Worm (Caenorhabditis elegans) whole organism, young adult: ENCODE measurements around the gene B0228.6.
A peak's percentile ranks its signal among the peaks of the same experiment; 100 is the strongest.

Experiments used
- B0035.1 ChIP-seq: sonication (generic microtip); optimal IDR thresholded peaks from 2 replicates; lab custom pipeline; 2016; ENCODE audit warnings: missing genetic modification characterization, mild to moderate bottlenecking, missing compliant biosample characterization, missing genotype, missing genetic modification reagents
- B0336.3 ChIP-seq: fragments of 200-800 bp; sonication (Bioruptor generic); IDR thresholded peaks from 2 replicates; pipeline ENCODE4 v1.3.6; 2022; ENCODE audit warnings: missing genetic modification characterization, missing compliant biosample characterization
- F10E7.11 ChIP-seq: sonication (generic microtip); optimal IDR thresholded peaks from 2 replicates; lab custom pipeline; 2017; ENCODE audit warnings: mild to moderate bottlenecking, missing genetic modification characterization, moderate library complexity, missing compliant biosample characterization
- F22D6.2 ChIP-seq: sonication (generic microtip); optimal IDR thresholded peaks from 2 replicates; lab custom pipeline; 2016; ENCODE audit warnings: mild to moderate bottlenecking, missing genetic modification characterization, missing compliant biosample characterization
- F23B12.7 ChIP-seq: sonication (generic microtip); optimal IDR thresholded peaks from 2 replicates; lab custom pipeline; 2017; ENCODE audit warnings: missing genetic modification characterization, mild to moderate bottlenecking, missing compliant biosample characterization, antibody characterized with exemption, moderate library complexity; ENCODE audit not compliant: insufficient read depth
- F37B4.10 ChIP-seq: fragments of 200-800 bp; sonication (Bioruptor generic); IDR thresholded peaks from 2 replicates; pipeline ENCODE4 v1.3.6; 2022; ENCODE audit warnings: missing genetic modification characterization, missing compliant biosample characterization
- F55B11.4 ChIP-seq: sonication (generic microtip); optimal IDR thresholded peaks from 2 replicates; lab custom pipeline; 2016; ENCODE audit warnings: missing compliant biosample characterization, missing genetic modification characterization, borderline replicate concordance; ENCODE audit not compliant: insufficient read depth
- K11D2.4 ChIP-seq: fragments of 200-800 bp; sonication (Bioruptor generic); IDR thresholded peaks from 2 replicates; pipeline ENCODE4 v1.3.6; 2022; ENCODE audit warnings: missing genetic modification reagents, missing genetic modification characterization, missing compliant biosample characterization
- Y53F4B.3 ChIP-seq: fragments of 200-800 bp; sonication (Bioruptor generic); IDR thresholded peaks from 2 replicates; pipeline ENCODE4 v1.3.6; 2022; ENCODE audit warnings: missing genetic modification reagents, missing genetic modification characterization, missing compliant biosample characterization
- Y56A3A.18 ChIP-seq: fragments of 200-800 bp; sonication (Bioruptor generic); IDR thresholded peaks from 2 replicates; pipeline ENCODE4 v1.3.6; 2022; ENCODE audit warnings: missing genetic modification reagents, missing genetic modification characterization, missing compliant biosample characterization
- ZK185.1 ChIP-seq: sonication (generic microtip); optimal IDR thresholded peaks from 2 replicates; lab custom pipeline; 2016; ENCODE audit warnings: mild to moderate bottlenecking, missing genetic modification characterization, missing compliant biosample characterization; ENCODE audit not compliant: poor library complexity, severe bottlenecking
- athp-1 ChIP-seq: sonication (generic microtip); optimal IDR thresholded peaks from 2 replicates; lab custom pipeline; 2017; ENCODE audit warnings: mild to moderate bottlenecking, missing genetic modification characterization, missing compliant biosample characterization
- bed-1 ChIP-seq: fragments of 200-800 bp; sonication (Bioruptor generic); IDR thresholded peaks from 2 replicates; pipeline ENCODE4 v1.3.6; 2022; ENCODE audit warnings: missing genetic modification reagents, missing genetic modification characterization, missing compliant biosample characterization
- cebp-1 ChIP-seq, 2 experiments: fragments of 200-800 bp in 1 of 2; sonication (Bioruptor generic) in 1 of 2; sonication (generic microtip) in 1 of 2; IDR thresholded peaks in 1 of 2; optimal IDR thresholded peaks in 1 of 2; 2 replicates each; pipeline versions ENCODE4 v1.3.6 to Lab custom; 2017 to 2022; ENCODE audit warnings: missing compliant biosample characterization in 2 of 2, missing genetic modification characterization in 2 of 2, mild to moderate bottlenecking in 1 of 2, missing genetic modification reagents in 1 of 2, moderate library complexity in 1 of 2
- cebp-2 ChIP-seq: fragments of 200-800 bp; sonication (Bioruptor generic); IDR thresholded peaks from 2 replicates; pipeline ENCODE4 v1.3.6; 2022; ENCODE audit warnings: missing genetic modification characterization, missing compliant biosample characterization
- ceh-27 ChIP-seq: fragments of 200-800 bp; sonication (Bioruptor generic); optimal IDR thresholded peaks from 2 replicates; lab custom pipeline; 2018; ENCODE audit warnings: mild to moderate bottlenecking, missing genetic modification characterization, moderate library complexity, missing compliant biosample characterization
- ceh-40 ChIP-seq: fragments of 200-800 bp; sonication (Bioruptor generic); IDR thresholded peaks from 2 replicates; pipeline ENCODE4 v1.3.6; 2022; ENCODE audit warnings: missing genetic modification characterization, missing compliant biosample characterization
- ceh-79 ChIP-seq: sonication (generic microtip); optimal IDR thresholded peaks from 2 replicates; lab custom pipeline; 2017; ENCODE audit warnings: mild to moderate bottlenecking, missing genetic modification characterization, missing compliant biosample characterization
- ceh-91 ChIP-seq: fragments of 200-800 bp; sonication (Bioruptor generic); IDR thresholded peaks from 2 replicates; pipeline ENCODE4 v1.3.6; 2022; ENCODE audit warnings: missing genetic modification reagents, missing genetic modification characterization, missing compliant biosample characterization
- chd-7 ChIP-seq: sonication (generic microtip); optimal IDR thresholded peaks from 2 replicates; lab custom pipeline; 2016; ENCODE audit warnings: mild to moderate bottlenecking, missing genetic modification characterization, moderate library complexity, missing compliant biosample characterization
- egrh-3 ChIP-seq: fragments of 200-800 bp; sonication (Bioruptor generic); IDR thresholded peaks from 2 replicates; pipeline ENCODE4 v1.3.6; 2022; ENCODE audit warnings: missing genetic modification reagents, missing genetic modification characterization, missing compliant biosample characterization
- ets-4 ChIP-seq: fragments of 200-800 bp; sonication (Bioruptor generic); optimal IDR thresholded peaks from 2 replicates; lab custom pipeline; 2018; ENCODE audit warnings: mild to moderate bottlenecking, missing genetic modification characterization, missing compliant biosample characterization
- gei-17 ChIP-seq: fragments of 200-800 bp; sonication (Bioruptor generic); optimal IDR thresholded peaks from 2 replicates; lab custom pipeline; 2018; ENCODE audit warnings: mild to moderate bottlenecking, missing genetic modification characterization, missing compliant biosample characterization
- hlh-12 ChIP-seq: sonication (generic microtip); optimal IDR thresholded peaks from 2 replicates; lab custom pipeline; 2016; ENCODE audit warnings: missing genetic modification characterization, missing compliant biosample characterization
- let-526 ChIP-seq: fragments of 200-800 bp; sonication (Bioruptor generic); IDR thresholded peaks from 2 replicates; pipeline ENCODE4 v1.3.6; 2022; ENCODE audit warnings: missing genetic modification reagents, missing genetic modification characterization, missing compliant biosample characterization
- lin-26 ChIP-seq: fragments of 200-800 bp; sonication (Bioruptor generic); IDR thresholded peaks from 2 replicates; pipeline ENCODE4 v1.3.6; 2022; ENCODE audit warnings: missing genetic modification reagents, missing genetic modification characterization, missing compliant biosample characterization
- lin-54 ChIP-seq: fragments of 200-800 bp; sonication (Bioruptor generic); optimal IDR thresholded peaks from 2 replicates; lab custom pipeline; 2018; ENCODE audit warnings: mild to moderate bottlenecking, missing genetic modification characterization, missing compliant biosample characterization
- lsy-27 ChIP-seq: sonication (generic microtip); optimal IDR thresholded peaks from 2 replicates; lab custom pipeline; 2017; ENCODE audit warnings: missing genetic modification characterization, mild to moderate bottlenecking, missing compliant biosample characterization, antibody characterized with exemption, missing genotype, borderline replicate concordance; ENCODE audit not compliant: insufficient read depth
- madf-3 ChIP-seq: fragments of 200-800 bp; sonication (Bioruptor generic); IDR thresholded peaks from 2 replicates; pipeline ENCODE4 v1.3.6; 2022; ENCODE audit warnings: missing genetic modification reagents, missing genetic modification characterization, missing compliant biosample characterization
- madf-8 ChIP-seq: fragments of 200-800 bp; sonication (Bioruptor generic); conservative IDR thresholded peaks from 2 replicates; pipeline ENCODE4 v1.3.6; 2022; ENCODE audit warnings: missing genetic modification reagents, missing genetic modification characterization, missing compliant biosample characterization
- mcd-1 ChIP-seq: fragments of 200-800 bp; sonication (Bioruptor generic); IDR thresholded peaks from 2 replicates; pipeline ENCODE4 v1.3.6; 2022; ENCODE audit warnings: missing genetic modification reagents, missing genetic modification characterization, missing compliant biosample characterization
- nfya-1 ChIP-seq: sonication (generic microtip); optimal IDR thresholded peaks from 2 replicates; lab custom pipeline; 2017; ENCODE audit warnings: antibody characterized with exemption, missing compliant biosample characterization, missing genetic modification characterization, borderline replicate concordance; ENCODE audit not compliant: insufficient read depth
- nhr-120 ChIP-seq: fragments of 200-800 bp; sonication (Bioruptor generic); IDR thresholded peaks from 2 replicates; pipeline ENCODE4 v1.3.6; 2022; ENCODE audit warnings: missing genetic modification characterization, missing compliant biosample characterization
- nhr-179 ChIP-seq: sonication (generic microtip); optimal IDR thresholded peaks from 2 replicates; lab custom pipeline; 2016; ENCODE audit warnings: mild to moderate bottlenecking, missing genetic modification characterization, missing compliant biosample characterization
- rcor-1 ChIP-seq: fragments of 200-800 bp; sonication (Bioruptor generic); IDR thresholded peaks from 2 replicates; pipeline ENCODE4 v1.3.6; 2022; ENCODE audit warnings: missing genetic modification reagents, missing genetic modification characterization, missing compliant biosample characterization
- sea-2 ChIP-seq: fragments of 200-800 bp; sonication (Bioruptor generic); IDR thresholded peaks from 2 replicates; pipeline ENCODE4 v1.3.6; 2022; ENCODE audit warnings: missing genetic modification characterization, missing compliant biosample characterization
- snpc-1.3 ChIP-seq: sonication (generic microtip); optimal IDR thresholded peaks from 2 replicates; lab custom pipeline; 2017; ENCODE audit warnings: missing genetic modification characterization, mild to moderate bottlenecking, missing compliant biosample characterization, antibody characterized with exemption, moderate library complexity, missing genotype, missing genetic modification reagents; ENCODE audit not compliant: insufficient read depth
- somi-1 ChIP-seq: fragments of 200-800 bp; sonication (Bioruptor generic); optimal IDR thresholded peaks from 2 replicates; lab custom pipeline; 2018; ENCODE audit warnings: mild to moderate bottlenecking, missing genetic modification characterization, missing compliant biosample characterization
- xnd-1 ChIP-seq: sonication (generic microtip); optimal IDR thresholded peaks from 2 replicates; lab custom pipeline; 2016; ENCODE audit warnings: missing genotype, missing genetic modification reagents, missing genetic modification characterization, missing compliant biosample characterization
- zfh-2 ChIP-seq: fragments of 200-800 bp; sonication (Bioruptor generic); conservative IDR thresholded peaks from 2 replicates; pipeline ENCODE4 v1.3.6; 2022; ENCODE audit warnings: missing genetic modification reagents, missing genetic modification characterization, missing compliant biosample characterization
- ztf-28 ChIP-seq: fragments of 200-800 bp; sonication (Bioruptor generic); IDR thresholded peaks from 2 replicates; pipeline ENCODE4 v1.3.6; 2022; ENCODE audit warnings: missing genetic modification reagents, missing genetic modification characterization, missing compliant biosample characterization
- ztf-3 ChIP-seq: fragments of 200-800 bp; sonication (Bioruptor generic); optimal IDR thresholded peaks from 2 replicates; lab custom pipeline; 2018; ENCODE audit warnings: mild to moderate bottlenecking, missing genetic modification characterization, missing compliant biosample characterization
- ztf-6 ChIP-seq: fragments of 200-800 bp; sonication (Bioruptor generic); IDR thresholded peaks from 2 replicates; pipeline ENCODE4 v1.3.6; 2022; ENCODE audit warnings: missing genetic modification reagents, missing genetic modification characterization, missing compliant biosample characterization

The B0228.6 gene

DNA sequence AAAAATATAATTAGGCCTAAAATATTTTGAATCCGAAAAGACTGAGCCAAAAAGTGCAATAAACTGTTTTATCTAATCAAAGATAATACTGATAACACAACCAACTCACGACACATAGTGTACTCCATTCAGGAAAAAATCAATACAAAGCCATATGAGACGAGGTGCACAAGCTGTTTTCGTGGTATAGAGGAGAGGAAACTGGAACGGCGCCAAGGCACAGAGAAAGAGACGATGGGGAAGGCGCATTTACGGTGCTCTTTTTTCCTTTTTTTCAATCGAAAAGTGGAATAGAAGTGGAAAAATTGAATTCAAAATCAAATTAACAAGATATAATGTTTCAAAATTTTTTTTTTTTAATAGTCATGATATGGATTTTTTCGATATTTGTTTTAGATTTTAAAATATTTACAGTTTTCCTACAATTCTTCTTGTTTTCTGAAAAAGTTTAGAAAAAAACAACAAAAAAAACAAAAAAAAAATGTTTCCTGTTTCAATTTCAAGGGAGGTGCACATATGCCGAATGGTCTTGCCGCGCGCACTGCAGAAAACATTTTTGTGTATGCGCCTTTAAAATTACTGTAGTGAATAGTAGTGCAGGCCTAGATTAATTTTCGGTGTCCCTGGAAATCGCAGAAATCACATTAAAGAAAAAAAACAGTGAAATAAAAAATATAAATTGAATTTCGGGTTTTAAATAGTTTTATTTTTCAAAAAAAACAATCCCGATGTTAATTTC lies 3.6 kb upstream of the B0228.6 start, which contains the start of gene B0228.7 (continued):
- no peak for TF ChIP-seq ceh-27 (GFP tag; lab: Kevin White, UChicago)
- TF ChIP-seq snpc-1.3 (tag; lab: Kevin White, UChicago): peak; percentile 53
- TF ChIP-seq sea-2 (GFP tag; lab: Robert Waterston, UW): no peak
- peak; percentile 96 for TF ChIP-seq madf-8
- no peak for TF ChIP-seq F22D6.2 (tag; lab: Kevin White, UChicago)
- peak; percentile 2 for TF ChIP-seq athp-1 (tag; lab: Kevin White, UChicago)
- TF ChIP-seq ceh-91 (GFP tag; lab: Robert Waterston, UW): peak; percentile 63
- TF ChIP-seq xnd-1 (tag; lab: Kevin White, UChicago): peak; percentile 92
- no peak for TF ChIP-seq gei-17 (GFP tag; lab: Kevin White, UChicago)
- TF ChIP-seq nfya-1 (tag; lab: Kevin White, UChicago): no peak
- no peak for TF ChIP-seq K11D2.4 (GFP tag; lab: Robert Waterston, UW)
- no peak for TF ChIP-seq lsy-27 (tag; lab: Kevin White, UChicago)

DNA sequence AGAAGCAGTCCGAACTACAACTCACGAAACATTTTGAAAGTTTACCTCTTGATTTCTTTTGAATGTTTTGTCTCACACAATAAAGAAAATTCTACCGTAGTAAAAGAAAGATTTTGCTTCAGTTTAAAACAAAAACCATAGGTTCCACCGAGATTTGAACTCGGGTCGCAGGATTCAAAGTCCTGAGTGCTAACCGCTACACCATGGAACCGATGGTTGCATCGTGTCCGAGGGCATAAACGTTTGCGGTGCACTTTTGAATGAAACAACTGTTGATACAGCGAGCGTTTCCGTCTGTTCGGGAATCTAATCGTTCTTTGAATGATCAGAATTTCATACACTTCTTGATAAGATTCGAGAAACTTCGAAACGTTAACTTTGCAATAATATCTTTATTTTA lies 1.8 kb upstream of the B0228.6 start:
- TF ChIP-seq F10E7.11 (tag; lab: Kevin White, UChicago): no peak
- TF ChIP-seq F23B12.7 (tag; lab: Kevin White, UChicago): no peak
- TF ChIP-seq lin-54 (GFP tag; lab: Kevin White, UChicago): peak; percentile 55
- peak; percentile 54 for TF ChIP-seq ceh-79
- 0 out of 2 replicates have a peak, but pooled peaks have one; percentile 71 for TF ChIP-seq F37B4.10
- peak; percentile 59 for TF ChIP-seq ztf-3 (GFP tag; lab: Kevin White, UChicago)
- TF ChIP-seq Y53F4B.3 (GFP tag; lab: Robert Waterston, UW): 0 out of 2 replicates have a peak, but pooled peaks have one; percentile 16
- no peak for TF ChIP-seq nhr-120 (GFP tag; lab: Robert Waterston, UW)
- peak; percentile 32; the same call in 1 of the 2 replicates for TF ChIP-seq rcor-1 (GFP tag; lab: Robert Waterston, UW)
- TF ChIP-seq ceh-40 (GFP tag; lab: Robert Waterston, UW): 0 out of 2 replicates have a peak, but pooled peaks have one; percentile 28
- TF ChIP-seq madf-3 (GFP tag; lab: Robert Waterston, UW): 0 out of 2 replicates have a peak, but pooled peaks have one; percentile 25
- TF ChIP-seq mcd-1 (GFP tag; lab: Robert Waterston, UW): peak; percentile 59
- TF ChIP-seq chd-7 (tag; lab: Kevin White, UChicago): peak; percentile 51
- no peak for TF ChIP-seq zfh-2
- no peak for TF ChIP-seq B0035.1 (tag; lab: Kevin White, UChicago)
- TF ChIP-seq hlh-12 (tag; lab: Kevin White, UChicago): no peak
- TF ChIP-seq ztf-28 (GFP tag; lab: Robert Waterston, UW): no peak
- no peak for TF ChIP-seq ets-4 (GFP tag; lab: Kevin White, UChicago)
- TF ChIP-seq somi-1 (GFP tag; lab: Kevin White, UChicago): peak; percentile 30
- no peak for TF ChIP-seq bed-1
- peak; percentile 23; the same call in 1 of the 2 replicates for TF ChIP-seq B0336.3 (GFP tag; lab: Robert Waterston, UW)
- TF ChIP-seq cebp-2 (GFP tag; lab: Robert Waterston, UW): no peak
- no peak for TF ChIP-seq egrh-3 (GFP tag; lab: Robert Waterston, UW)
- TF ChIP-seq xnd-1 (tag; lab: Kevin White, UChicago): no peak
- no peak for TF ChIP-seq nhr-179
- TF ChIP-seq cebp-1 (GFP tag; IDR thresholded peaks at IDR 0.05; lab: Robert Waterston, UW): no peak
- peak; percentile 58 for TF ChIP-seq cebp-1 (tag; optimal IDR thresholded peaks at IDR 0.05; lab: Kevin White, UChicago)
- no peak for TF ChIP-seq F55B11.4 (tag; lab: Kevin White, UChicago)
- TF ChIP-seq ceh-91 (GFP tag; lab: Robert Waterston, UW): no peak
- TF ChIP-seq let-526 (GFP tag; lab: Robert Waterston, UW): 0 out of 2 replicates have a peak, but pooled peaks have one; percentile 46
- TF ChIP-seq lin-26 (GFP tag; lab: Robert Waterston, UW): peak; percentile 83
- TF ChIP-seq nfya-1 (tag; lab: Kevin White, UChicago): no peak
- TF ChIP-seq ZK185.1 (tag; lab: Kevin White, UChicago): peak; percentile 67
- TF ChIP-seq ztf-6: no peak
- 0 out of 2 replicates have a peak, but pooled peaks have one; percentile 31 for TF ChIP-seq Y56A3A.18 (GFP tag; lab: Robert Waterston, UW)
